Worm (Caenorhabditis elegans) whole organism, L4 larva: ENCODE measurements around the gene C39E6.2.
A peak's percentile ranks its signal among the peaks of the same experiment; 100 is the strongest.

Experiments used
- F37D6.2 ChIP-seq: sonication (generic microtip); optimal IDR thresholded peaks from 2 replicates; lab custom pipeline; 2016; ENCODE audit warnings: mild to moderate bottlenecking, missing genetic modification characterization, missing compliant biosample characterization
- F44E2.7 ChIP-seq: fragments of 200-800 bp; sonication (Bioruptor generic); IDR thresholded peaks from 2 replicates; pipeline ENCODE4 v2.1.2; 2022; ENCODE audit warnings: missing genetic modification characterization, missing compliant biosample characterization
- F49E8.2 ChIP-seq: sonication (generic microtip); optimal IDR thresholded peaks from 2 replicates; lab custom pipeline; 2016; ENCODE audit warnings: missing compliant biosample characterization, mild to moderate bottlenecking, missing genetic modification characterization, borderline replicate concordance
- R02D3.7 ChIP-seq: fragments of 150-350 bp; sonication (generic microtip); optimal IDR thresholded peaks from 3 replicates; lab custom pipeline; 2014; ENCODE audit warnings: missing biosample characterization, missing genetic modification characterization
- T20F7.1 ChIP-seq: fragments of 200-800 bp; sonication (Bioruptor generic); optimal IDR thresholded peaks from 2 replicates; lab custom pipeline; 2018; ENCODE audit warnings: mild to moderate bottlenecking, missing genetic modification characterization, missing compliant biosample characterization
- T26A8.4 ChIP-seq: fragments of 200-800 bp; sonication (Bioruptor generic); IDR thresholded peaks from 2 replicates; pipeline ENCODE4 v1.3.6; 2022; ENCODE audit warnings: missing genetic modification characterization, missing compliant biosample characterization
- aha-1 ChIP-seq: fragments of 150-350 bp; peaks from one replicate; lab custom pipeline; 2014; ENCODE audit warnings: missing biosample characterization, missing genetic modification characterization
- arid-1 ChIP-seq: fragments of 200-800 bp; sonication (Bioruptor generic); conservative IDR thresholded peaks from 2 replicates; pipeline ENCODE4 v1.3.6; 2022; ENCODE audit warnings: missing genetic modification reagents, missing genetic modification characterization, missing compliant biosample characterization
- ceh-20 ChIP-seq: fragments of 200-800 bp; sonication (Bioruptor generic); IDR thresholded peaks from 2 replicates; pipeline ENCODE4 v1.3.6; 2022; ENCODE audit warnings: missing genetic modification reagents, missing genetic modification characterization, missing compliant biosample characterization
- ceh-28 ChIP-seq: fragments of 150-350 bp; optimal IDR thresholded peaks from 2 replicates; lab custom pipeline; 2014; ENCODE audit warnings: missing biosample characterization, missing genetic modification reagents, missing genetic modification characterization
- ceh-62 ChIP-seq: sonication (generic microtip); optimal IDR thresholded peaks from 2 replicates; lab custom pipeline; 2017; ENCODE audit warnings: missing biosample characterization, missing genetic modification characterization
- cey-2 ChIP-seq: sonication (generic microtip); optimal IDR thresholded peaks from 3 replicates; lab custom pipeline; 2017; ENCODE audit warnings: missing genetic modification characterization, mild to moderate bottlenecking, missing compliant biosample characterization, antibody characterized with exemption, borderline replicate concordance; ENCODE audit not compliant: insufficient read depth
- daf-16 ChIP-seq, 3 experiments: sonication (generic microtip); optimal IDR thresholded peaks; 2 replicates each; lab custom pipeline; 2016 to 2017; ENCODE audit warnings: missing genetic modification characterization in 3 of 3, missing genetic modification reagents in 3 of 3, mild to moderate bottlenecking in 2 of 3, missing compliant biosample characterization in 2 of 3, missing biosample characterization in 1 of 3, moderate library complexity in 1 of 3
- daf-19 ChIP-seq: fragments of 200-800 bp; sonication (Bioruptor generic); conservative IDR thresholded peaks from 2 replicates; pipeline ENCODE4 v1.3.6; 2022; ENCODE audit warnings: missing genetic modification characterization, missing compliant biosample characterization
- dmd-8 ChIP-seq: fragments of 200-800 bp; sonication (Bioruptor generic); IDR thresholded peaks from 2 replicates; pipeline ENCODE4 v1.3.6; 2022; ENCODE audit warnings: missing genetic modification characterization, missing compliant biosample characterization
- dpl-1 ChIP-seq: fragments of 150-350 bp; optimal IDR thresholded peaks from 2 replicates; lab custom pipeline; 2014; ENCODE audit warnings: missing biosample characterization, missing genetic modification reagents, missing genetic modification characterization
- dve-1 ChIP-seq: sonication (generic microtip); optimal IDR thresholded peaks from 2 replicates; lab custom pipeline; 2017; ENCODE audit warnings: antibody characterized with exemption, mild to moderate bottlenecking, missing genetic modification characterization, missing compliant biosample characterization; ENCODE audit not compliant: insufficient read depth
- egl-43 ChIP-seq: fragments of 200-800 bp; sonication (Bioruptor generic); IDR thresholded peaks from 2 replicates; pipeline ENCODE4 v1.3.6; 2022; ENCODE audit warnings: missing genetic modification reagents, missing genetic modification characterization, missing compliant biosample characterization
- fos-1 ChIP-seq: fragments of 150-350 bp; optimal IDR thresholded peaks from 2 replicates; lab custom pipeline; 2014; ENCODE audit warnings: missing biosample characterization, missing genetic modification characterization
- gei-8 ChIP-seq: fragments of 200-800 bp; sonication (Bioruptor generic); optimal IDR thresholded peaks from 2 replicates; lab custom pipeline; 2018; ENCODE audit warnings: mild to moderate bottlenecking, missing genetic modification characterization, missing compliant biosample characterization
- hif-1 ChIP-seq, 2 experiments: sonication (generic microtip); optimal IDR thresholded peaks; 2 replicates each; lab custom pipeline; 2016 to 2017; ENCODE audit warnings: missing compliant biosample characterization in 2 of 2, missing genetic modification characterization in 2 of 2, missing genetic modification reagents in 2 of 2, missing genotype in 2 of 2, mild to moderate bottlenecking in 1 of 2
- hlh-11 ChIP-seq: fragments of 200-800 bp; sonication (Bioruptor generic); optimal IDR thresholded peaks from 2 replicates; lab custom pipeline; 2018; ENCODE audit warnings: mild to moderate bottlenecking, missing genetic modification characterization, missing compliant biosample characterization
- jun-1 ChIP-seq: fragments of 150-350 bp; optimal IDR thresholded peaks from 2 replicates; lab custom pipeline; 2014; ENCODE audit warnings: missing biosample characterization, missing genetic modification reagents, missing genetic modification characterization
- lim-7 ChIP-seq: fragments of 200-800 bp; sonication (Bioruptor generic); IDR thresholded peaks from 2 replicates; pipeline ENCODE4 v1.3.6; 2022; ENCODE audit warnings: missing genetic modification characterization, missing compliant biosample characterization
- lin-1 ChIP-seq: fragments of 200-800 bp; sonication (Bioruptor generic); IDR thresholded peaks from 2 replicates; pipeline ENCODE4 v1.3.6; 2022; ENCODE audit warnings: missing genetic modification reagents, missing genetic modification characterization, missing compliant biosample characterization
- lin-13 ChIP-seq: fragments of 150-350 bp; optimal IDR thresholded peaks from 2 replicates; lab custom pipeline; 2014; ENCODE audit warnings: missing biosample characterization, missing genetic modification reagents, missing genetic modification characterization
- lin-15B ChIP-seq: fragments of 150-350 bp; sonication (generic microtip); optimal IDR thresholded peaks from 3 replicates; lab custom pipeline; 2014; ENCODE audit warnings: missing biosample characterization, missing genetic modification characterization
- lin-29 ChIP-seq: fragments of 200-800 bp; sonication (Bioruptor generic); IDR thresholded peaks from 2 replicates; pipeline ENCODE4 v1.3.6; 2022; ENCODE audit warnings: missing genetic modification reagents, missing genetic modification characterization, missing compliant biosample characterization
- lir-3 ChIP-seq: sonication (generic microtip); optimal IDR thresholded peaks from 2 replicates; lab custom pipeline; 2016; ENCODE audit warnings: mild to moderate bottlenecking, missing genetic modification characterization, missing compliant biosample characterization
- madf-5 ChIP-seq, 2 experiments: fragments of 200-800 bp; sonication (Bioruptor generic); IDR thresholded peaks; 2 replicates each; pipeline ENCODE4 v1.3.6; 2022; ENCODE audit warnings: missing compliant biosample characterization in 2 of 2, missing genetic modification characterization in 2 of 2
- madf-9 ChIP-seq: fragments of 200-800 bp; sonication (Bioruptor generic); conservative IDR thresholded peaks from 2 replicates; pipeline ENCODE4 v1.3.6; 2022; ENCODE audit warnings: missing genetic modification reagents, missing genetic modification characterization, missing compliant biosample characterization
- mdt-29 ChIP-seq: fragments of 200-800 bp; sonication (Bioruptor generic); IDR thresholded peaks from 2 replicates; pipeline ENCODE4 v1.3.6; 2022; ENCODE audit warnings: missing genetic modification reagents, missing genetic modification characterization, missing compliant biosample characterization
- mep-1 ChIP-seq: fragments of 150-350 bp; sonication (generic microtip); optimal IDR thresholded peaks from 3 replicates; lab custom pipeline; 2014; ENCODE audit warnings: missing biosample characterization, missing genetic modification characterization
- mes-2 ChIP-seq: sonication (generic microtip); optimal IDR thresholded peaks from 2 replicates; lab custom pipeline; 2016; ENCODE audit warnings: missing genotype, mild to moderate bottlenecking, missing genetic modification characterization, missing compliant biosample characterization; ENCODE audit not compliant: poor library complexity, severe bottlenecking
- mxl-2 ChIP-seq: fragments of 200-800 bp; sonication (Bioruptor generic); conservative IDR thresholded peaks from 2 replicates; pipeline ENCODE4 v1.3.6; 2022; ENCODE audit warnings: missing genetic modification reagents, missing genetic modification characterization, missing compliant biosample characterization
- nhr-11 ChIP-seq: fragments of 150-350 bp; optimal IDR thresholded peaks from 2 replicates; lab custom pipeline; 2014; ENCODE audit warnings: missing biosample characterization, missing genetic modification characterization
- nhr-237 ChIP-seq: sonication (generic microtip); optimal IDR thresholded peaks from 2 replicates; lab custom pipeline; 2017; ENCODE audit warnings: missing biosample characterization, missing genetic modification characterization
- nhr-28 ChIP-seq: fragments of 150-350 bp; optimal IDR thresholded peaks from 2 replicates; lab custom pipeline; 2014; ENCODE audit warnings: missing biosample characterization, missing genetic modification characterization
- nhr-42 ChIP-seq: fragments of 200-800 bp; sonication (Bioruptor generic); IDR thresholded peaks from 2 replicates; pipeline ENCODE4 v1.3.6; 2022; ENCODE audit warnings: missing genetic modification characterization, missing compliant biosample characterization
- nhr-48 ChIP-seq: sonication (generic microtip); optimal IDR thresholded peaks from 2 replicates; lab custom pipeline; 2016; ENCODE audit warnings: mild to moderate bottlenecking, missing genetic modification characterization, missing compliant biosample characterization
- php-3 ChIP-seq: fragments of 200-800 bp; sonication (Bioruptor generic); IDR thresholded peaks from 2 replicates; pipeline ENCODE4 v1.3.6; 2022; ENCODE audit warnings: missing genetic modification reagents, missing genetic modification characterization, missing compliant biosample characterization
- pqm-1 ChIP-seq: sonication (generic microtip); optimal IDR thresholded peaks from 2 replicates; lab custom pipeline; 2017; ENCODE audit warnings: missing biosample characterization, missing genetic modification characterization
- skn-1 ChIP-seq: fragments of 150-350 bp; optimal IDR thresholded peaks from 2 replicates; lab custom pipeline; 2014; ENCODE audit warnings: missing biosample characterization, missing genetic modification characterization
- snpc-4 ChIP-seq: fragments of 150-350 bp; optimal IDR thresholded peaks from 2 replicates; lab custom pipeline; 2014; ENCODE audit warnings: missing biosample characterization, missing genetic modification characterization
- unc-130 ChIP-seq: sonication (generic microtip); optimal IDR thresholded peaks from 2 replicates; lab custom pipeline; 2016; ENCODE audit warnings: missing genetic modification reagents, missing genetic modification characterization, missing compliant biosample characterization
- zfp-3 ChIP-seq: fragments of 200-800 bp; sonication (Bioruptor generic); conservative IDR thresholded peaks from 2 replicates; pipeline ENCODE4 v1.3.6; 2022; ENCODE audit warnings: missing genetic modification reagents, missing genetic modification characterization, missing compliant biosample characterization
- ztf-7 ChIP-seq: fragments of 150-350 bp; optimal IDR thresholded peaks from 2 replicates; lab custom pipeline; 2014; ENCODE audit warnings: missing biosample characterization, missing genetic modification characterization

The C39E6.2 gene

ce11 chrX:4711698-4712329, 43.1 kb downstream of the C39E6.2 start, which contains the start of the genes dnj-14 and glit-1 (continued):
- TF ChIP-seq dmd-8 (GFP tag; lab: Robert Waterston, UW) (no peak), pqm-1 (tag; lab: Kevin White, UChicago) (no peak), nhr-237 (no peak), nhr-11 (tag; lab: Kevin White, UChicago) (peak; percentile 88), daf-16 (GFP tag; optimal IDR thresholded peaks at IDR 0.05; lab: Kevin White, UChicago) (peak; percentile 33 to 46), daf-16 (tag; optimal IDR thresholded peaks at IDR 0.05; lab: Kevin White, UChicago) (peak; percentile 96)

- TF ChIP-seq nhr-48 (tag; lab: Kevin White, UChicago) (no peak), arid-1 (GFP tag; lab: Robert Waterston, UW) (no peak), mdt-29 (GFP tag; lab: Robert Waterston, UW) (no peak), R02D3.7 (tag; lab: Kevin White, UChicago) (no peak), nhr-28 (tag; lab: Kevin White, UChicago) (peak; percentile 74), egl-43 (GFP tag; lab: Robert Waterston, UW) (peak; percentile 62; the same call in 1 of the 2 replicates), ztf-7 (tag; lab: Kevin White, UChicago) (no peak), jun-1 (no peak), snpc-4 (tag; lab: Kevin White, UChicago) (no peak), lir-3 (tag; lab: Kevin White, UChicago) (no peak), dve-1 (peak; percentile 83), ceh-20 (GFP tag; lab: Robert Waterston, UW) (0 out of 2 replicates have a peak, but pooled peaks have one; percentile 32), madf-5 (GFP tag; IDR thresholded peaks at IDR 0.05; lab: Robert Waterston, UW) (no peak), lin-1 (GFP tag; lab: Robert Waterston, UW) (no peak), unc-130 (GFP tag; lab: Kevin White, UChicago) (no peak), hif-1 (tag; optimal IDR thresholded peaks at IDR 0.05; lab: Kevin White, UChicago) (peak in 1 of 2 experiments; percentile 35), mxl-2 (no peak), T26A8.4 (GFP tag; lab: Robert Waterston, UW) (peak; percentile 30; the same call in 1 of the 2 replicates), F49E8.2 (tag; lab: Kevin White, UChicago) (no peak), mep-1 (tag; lab: Kevin White, UChicago) (peak; percentile 67), lin-15B (tag; lab: Kevin White, UChicago) (no peak), dpl-1 (GFP tag; lab: Kevin White, UChicago) (peak; percentile 37), fos-1 (tag; lab: Kevin White, UChicago) (no peak), madf-9 (GFP tag; lab: Robert Waterston, UW) (0 out of 2 replicates have a peak, but pooled peaks have one; percentile 12), cey-2 (no peak), mes-2 (peak; percentile 74), lin-13 (peak; percentile 6), lin-29 (GFP tag; lab: Robert Waterston, UW) (no peak), aha-1 (peak; percentile 69), ceh-28 (tag; lab: Kevin White, UChicago) (no peak), hlh-11 (tag; lab: Kevin White, UChicago) (peak; percentile 84), php-3 (GFP tag; lab: Robert Waterston, UW) (peak; percentile 33; the same call in 1 of the 2 replicates), lim-7 (GFP tag; lab: Robert Waterston, UW) (no peak), F37D6.2 (tag; lab: Kevin White, UChicago) (no peak), gei-8 (GFP tag; lab: Kevin White, UChicago) (no peak), zfp-3 (GFP tag; lab: Robert Waterston, UW) (no peak), F44E2.7 (GFP tag; lab: Robert Waterston, UW) (no peak), daf-16 (GFP tag; optimal IDR thresholded peaks at IDR 0.05; lab: Kevin White, UChicago) (no peak), daf-16 (tag; optimal IDR thresholded peaks at IDR 0.05; lab: Kevin White, UChicago) (peak; percentile 64), T20F7.1 (GFP tag; lab: Kevin White, UChicago) (peak; percentile 20), nhr-42 (GFP tag; lab: Robert Waterston, UW) (no peak), ceh-62 (no peak), daf-19 (GFP tag; lab: Robert Waterston, UW) (no peak), skn-1 (no peak)
These were observed 48.1 kb downstream of the C39E6.2 start, which contains the start of gene dhhc-10 for ce11 chrX:4706755-4707226. Gene dhhc-10, plus strand, starts transcription at chrX:4707176.
